Worm (Caenorhabditis elegans) whole organism, late embryonic: ENCODE results near the gene bgnt-1.1.

ENCODE experiments used
- ama-1 ChIP-seq: fragments of 150-350 bp; optimal IDR thresholded peaks from 2 replicates; lab custom pipeline; 2014
- ceh-19 ChIP-seq: fragments of 200-800 bp; sonication (Bioruptor generic); optimal IDR thresholded peaks from 2 replicates; lab custom pipeline; 2018; ENCODE audit warnings: mild to moderate bottlenecking, missing genetic modification characterization, missing compliant biosample characterization
- ceh-9 ChIP-seq: sonication (generic microtip); optimal IDR thresholded peaks from 2 replicates; lab custom pipeline; 2016; ENCODE audit warnings: mild to moderate bottlenecking, missing genetic modification characterization, inconsistent platforms, missing compliant biosample characterization
- fax-1 ChIP-seq: sonication (generic microtip); optimal IDR thresholded peaks from 2 replicates; lab custom pipeline; 2016; ENCODE audit warnings: missing genotype, missing genetic modification characterization, missing compliant biosample characterization
- fkh-10 ChIP-seq: fragments of 150-350 bp; optimal IDR thresholded peaks from 2 replicates; lab custom pipeline; 2014; ENCODE audit warnings: missing biosample characterization, missing genetic modification reagents, missing genetic modification characterization
- hlh-15 ChIP-seq: sonication (generic microtip); optimal IDR thresholded peaks from 2 replicates; lab custom pipeline; 2016; ENCODE audit warnings: missing genetic modification characterization, missing compliant biosample characterization
- lim-6 ChIP-seq: sonication (generic microtip); optimal IDR thresholded peaks from 2 replicates; lab custom pipeline; 2016; ENCODE audit warnings: missing genetic modification characterization, missing compliant biosample characterization
- nfya-1 ChIP-seq: sonication (generic microtip); optimal IDR thresholded peaks from 2 replicates; lab custom pipeline; 2017; ENCODE audit warnings: missing genetic modification characterization, mild to moderate bottlenecking, missing compliant biosample characterization, antibody characterized with exemption, moderate library complexity
- nhr-11 ChIP-seq: fragments of 150-350 bp; optimal IDR thresholded peaks from 2 replicates; lab custom pipeline; 2014; ENCODE audit warnings: missing biosample characterization, missing genetic modification characterization
- pag-3 ChIP-seq: sonication (generic microtip); optimal IDR thresholded peaks from 2 replicates; lab custom pipeline; 2016; ENCODE audit warnings: missing compliant biosample characterization, missing genetic modification characterization, borderline replicate concordance
- pqm-1 ChIP-seq: sonication (generic microtip); optimal IDR thresholded peaks from 2 replicates; lab custom pipeline; 2016; ENCODE audit warnings: missing genetic modification characterization, missing compliant biosample characterization
- sox-2 ChIP-seq: fragments of 200-800 bp; sonication (Bioruptor generic); IDR thresholded peaks from 2 replicates; pipeline ENCODE4 v1.3.6; 2022; ENCODE audit warnings: missing genetic modification reagents, missing genetic modification characterization, missing compliant biosample characterization
- sox-4 ChIP-seq: sonication (generic microtip); optimal IDR thresholded peaks from 2 replicates; lab custom pipeline; 2017; ENCODE audit warnings: mild to moderate bottlenecking, missing genetic modification characterization, inconsistent platforms, missing compliant biosample characterization
- tbx-2 ChIP-seq: sonication (generic microtip); optimal IDR thresholded peaks from 2 replicates; lab custom pipeline; 2016; ENCODE audit warnings: missing genetic modification characterization, missing compliant biosample characterization

DNA sequence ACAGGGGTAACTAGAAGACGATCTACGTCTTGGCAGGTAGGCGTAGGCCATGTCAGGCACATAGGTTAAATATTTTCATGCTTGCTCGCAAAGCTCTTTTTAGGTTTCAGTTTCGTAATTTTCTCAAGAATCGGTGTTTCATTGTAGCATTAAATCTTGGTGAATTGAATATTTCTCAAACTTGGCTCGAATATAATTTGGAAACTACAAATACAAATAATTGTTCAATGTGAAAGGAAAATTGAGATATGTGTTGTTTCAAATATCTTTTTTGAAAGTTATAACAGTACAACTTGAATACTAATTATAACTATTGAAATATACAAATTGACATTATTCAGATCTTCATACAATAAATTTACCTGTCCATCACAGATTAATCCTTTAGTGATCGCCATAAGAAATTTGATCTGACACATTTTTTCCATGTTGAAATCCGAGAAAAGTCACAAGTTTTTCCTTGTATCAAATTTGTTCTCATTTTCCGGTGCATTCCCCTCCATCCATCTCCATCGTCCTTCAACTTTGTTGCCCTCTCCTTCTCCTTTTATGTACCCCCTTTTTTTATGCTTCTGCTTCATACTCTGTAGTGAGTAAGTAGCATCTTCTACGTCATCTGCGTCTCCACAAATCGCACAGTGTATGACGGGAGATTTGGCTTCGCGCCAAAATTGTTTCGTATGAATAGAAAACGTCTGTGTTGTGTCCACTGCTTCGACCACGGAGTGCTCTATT lies 51.7 kb downstream of the bgnt-1.1 start, which contains the start of gene C02F4.5:
- TF ChIP-seq lim-6 (tag; lab: Kevin White, UChicago), result no peak
- TF ChIP-seq ceh-19 (GFP tag; lab: Kevin White, UChicago), result no peak
- no peak for TF ChIP-seq nhr-11
- TF ChIP-seq hlh-15 (tag; lab: Kevin White, UChicago), result no peak
- no peak for TF ChIP-seq ceh-9 (tag; lab: Kevin White, UChicago)
- TF ChIP-seq sox-2 (GFP tag; lab: Robert Waterston, UW), result no peak
- no peak for TF ChIP-seq pqm-1 (tag; lab: Kevin White, UChicago)
- TF ChIP-seq pag-3, result no peak
- TF ChIP-seq tbx-2 (tag; lab: Kevin White, UChicago), result no peak
- no peak for TF ChIP-seq fax-1
- no peak for TF ChIP-seq ama-1
- no peak for TF ChIP-seq fkh-10 (GFP tag; lab: Kevin White, UChicago)
- TF ChIP-seq nfya-1 (tag; lab: Kevin White, UChicago), result no peak
- no peak for TF ChIP-seq sox-4 (tag; lab: Kevin White, UChicago)
